Worm (Caenorhabditis elegans): ENCODE results near the gene him-17.
"Not testable (repeated sequence)": the region's sequence is repeated elsewhere in the genome, so short reads cannot be mapped to it uniquely, and the experiment has no call there.

him-17 gene

DNA sequence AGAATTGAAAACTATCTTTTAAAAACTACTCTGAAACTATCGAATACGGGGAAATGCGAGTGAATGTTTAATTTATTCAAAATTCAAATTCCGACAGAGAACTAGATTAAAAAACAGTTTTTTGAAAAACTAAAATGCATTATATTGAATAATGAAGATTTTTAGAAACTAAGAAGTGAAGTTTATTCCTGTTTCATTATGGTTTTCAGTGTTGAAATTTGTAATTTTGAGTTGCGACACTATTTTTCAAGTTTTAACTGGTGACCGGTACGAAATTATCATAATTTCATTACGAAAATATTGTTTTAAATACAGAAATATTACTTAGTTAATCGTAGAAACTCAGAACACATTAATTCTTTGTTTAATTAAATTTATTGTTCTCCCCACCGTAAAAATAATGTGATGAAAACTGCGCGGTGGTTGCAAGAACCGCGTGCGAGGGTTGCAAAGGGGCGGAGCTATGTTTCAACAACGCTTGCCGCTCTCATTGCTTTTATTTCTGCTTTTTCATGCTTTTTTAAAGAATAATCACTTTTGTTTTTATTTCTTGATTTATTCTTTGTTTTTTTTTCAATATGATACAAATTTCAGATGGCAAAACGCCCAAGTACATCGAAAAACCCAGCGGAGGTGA lies at the start of gene him-17:
Gene him-17 (plus strand): TSS at position 595 of the 637 bp plus-strand sequence.
- TF ChIP-seq tbx-11 (GFP tag; IDR thresholded peaks at IDR 0.05) (peak; percentile 60; the same call in 1 of the 2 replicates), F13C5.2 (tag; optimal IDR thresholded peaks at IDR 0.05) (peak; percentile 88), hmbx-1 (tag; optimal IDR thresholded peaks at IDR 0.05) (peak; percentile 9), tbx-37 (GFP tag; conservative IDR thresholded peaks at IDR 0.05) (peak; percentile 53), tra-4 (tag; optimal IDR thresholded peaks at IDR 0.05) (peak; percentile 57), sea-1 (GFP tag; conservative IDR thresholded peaks at IDR 0.05) (no peak; the same call in 1 of the 2 replicates), ets-7 (tag; optimal IDR thresholded peaks at IDR 0.05) (no peak), ceh-36 (tag; optimal IDR thresholded peaks at IDR 0.05) (peak; percentile 56), aly-1 (tag; optimal IDR thresholded peaks at IDR 0.05) (no peak), hmg-4 (GFP tag; optimal IDR thresholded peaks at IDR 0.05) (peak; percentile 63), pes-1 (GFP tag; IDR thresholded peaks at IDR 0.05) (peak; percentile 71), scrt-1 (GFP tag; IDR thresholded peaks at IDR 0.05) (0 out of 2 replicates have a peak, but pooled peaks have one; percentile 62), flt-1 (GFP tag; IDR thresholded peaks at IDR 0.05) (0 out of 2 replicates have a peak, but pooled peaks have one; percentile 13)

DNA sequence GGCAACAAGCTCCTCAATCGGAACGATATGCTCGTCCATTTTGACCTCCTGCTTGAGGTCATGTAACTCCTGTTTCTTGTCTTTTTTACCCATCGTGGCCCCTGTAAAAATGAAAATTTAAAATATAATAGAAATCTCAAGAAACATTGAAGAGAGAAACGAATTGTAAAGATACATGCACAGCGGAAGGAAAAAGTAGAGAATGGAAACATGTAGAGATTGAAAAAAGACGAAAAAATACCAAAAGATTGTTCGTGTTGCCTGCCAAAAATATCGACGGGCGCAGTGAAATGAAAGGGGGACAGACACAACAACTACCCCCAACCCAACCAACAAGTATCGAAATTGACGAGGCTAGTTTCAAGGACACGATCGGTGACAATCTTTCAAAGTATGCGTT lies 46.6 kb upstream of the him-17 start, which contains the start of gene eat-6:
Gene eat-6 (minus strand): TSS at position 101 of the 400 bp plus-strand sequence.
- TF ChIP-seq tbx-37 (GFP tag; conservative IDR thresholded peaks at IDR 0.05) (no peak), ceh-13 (GFP tag; optimal IDR thresholded peaks at IDR 0.05) (no peak), ama-1 (optimal IDR thresholded peaks at IDR 0.05) (no peak), pes-1 (GFP tag; IDR thresholded peaks at IDR 0.05) (no peak), scrt-1 (GFP tag; IDR thresholded peaks at IDR 0.05) (no peak), hnd-1 (tag; optimal IDR thresholded peaks at IDR 0.05) (no peak), flt-1 (GFP tag; IDR thresholded peaks at IDR 0.05) (no peak), hmbx-1 (tag; optimal IDR thresholded peaks at IDR 0.05) (no peak), tbx-11 (GFP tag; IDR thresholded peaks at IDR 0.05) (no peak), aly-1 (tag; optimal IDR thresholded peaks at IDR 0.05) (no peak), tra-4 (tag; optimal IDR thresholded peaks at IDR 0.05) (no peak), ceh-36 (tag; optimal IDR thresholded peaks at IDR 0.05) (no peak), ets-7 (tag; optimal IDR thresholded peaks at IDR 0.05) (no peak), sea-1 (GFP tag; conservative IDR thresholded peaks at IDR 0.05) (no peak)

DNA sequence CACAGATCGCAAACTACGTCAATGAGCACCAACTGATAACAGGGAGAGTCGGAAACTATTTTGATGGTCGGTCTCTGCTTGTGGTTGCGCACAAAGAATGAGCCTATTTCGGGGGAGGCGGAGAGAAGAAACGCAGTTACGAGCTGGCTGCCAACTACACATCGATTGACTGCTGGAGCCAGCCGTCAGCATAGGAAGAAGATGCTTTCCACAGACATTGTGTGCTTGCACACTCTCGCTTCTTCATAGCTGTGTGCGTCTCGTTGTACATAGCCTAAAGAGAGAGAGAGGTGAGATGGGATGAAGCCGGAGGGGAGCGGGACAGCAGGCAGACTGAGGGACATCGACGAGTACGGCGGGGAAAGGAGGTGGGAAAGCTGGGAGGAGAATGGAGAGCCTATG lies 46.1 kb upstream of the him-17 start:
- TF ChIP-seq hmg-4 (GFP tag; optimal IDR thresholded peaks at IDR 0.05): peak; percentile 79
- peak; percentile 67 for TF ChIP-seq F13C5.2 (tag; optimal IDR thresholded peaks at IDR 0.05)
- no peak for TF ChIP-seq tbx-37 (GFP tag; conservative IDR thresholded peaks at IDR 0.05)
- TF ChIP-seq hmbx-1 (tag; optimal IDR thresholded peaks at IDR 0.05): no peak
- no peak for TF ChIP-seq B0310.2 (tag; optimal IDR thresholded peaks at IDR 0.05)

DNA sequence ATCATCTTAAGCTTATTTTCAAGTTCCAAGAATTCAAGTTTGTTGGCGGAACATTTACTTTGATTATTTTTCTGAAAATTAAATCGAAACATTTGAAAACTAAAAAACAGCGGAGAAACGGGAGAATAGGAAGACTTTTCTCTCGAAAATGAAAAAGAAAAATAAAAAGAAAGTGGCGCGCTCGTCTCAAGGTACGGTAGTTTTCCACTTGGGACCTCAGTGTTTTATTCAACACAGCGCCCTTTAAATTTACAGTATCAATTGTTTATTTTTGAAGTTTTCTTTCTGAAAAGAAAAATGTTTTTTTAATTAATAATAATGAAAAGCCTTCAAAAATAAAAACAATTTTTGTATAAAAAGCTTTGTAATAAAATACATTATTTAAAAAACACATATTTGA lies 45.0 kb upstream of the him-17 start:
- no peak for TF ChIP-seq flt-1 (GFP tag; IDR thresholded peaks at IDR 0.05)
- no peak for TF ChIP-seq ama-1 (optimal IDR thresholded peaks at IDR 0.05)
- no peak for TF ChIP-seq ceh-36 (tag; optimal IDR thresholded peaks at IDR 0.05)
- TF ChIP-seq tra-4 (tag; optimal IDR thresholded peaks at IDR 0.05): no peak
- no peak for TF ChIP-seq ets-7 (tag; optimal IDR thresholded peaks at IDR 0.05)
- no peak for TF ChIP-seq aly-1 (tag; optimal IDR thresholded peaks at IDR 0.05)
- TF ChIP-seq B0310.2 (tag; optimal IDR thresholded peaks at IDR 0.05): no peak
- TF ChIP-seq F13C5.2 (tag; optimal IDR thresholded peaks at IDR 0.05): no peak
- no peak for TF ChIP-seq tbx-11 (GFP tag; IDR thresholded peaks at IDR 0.05)

DNA sequence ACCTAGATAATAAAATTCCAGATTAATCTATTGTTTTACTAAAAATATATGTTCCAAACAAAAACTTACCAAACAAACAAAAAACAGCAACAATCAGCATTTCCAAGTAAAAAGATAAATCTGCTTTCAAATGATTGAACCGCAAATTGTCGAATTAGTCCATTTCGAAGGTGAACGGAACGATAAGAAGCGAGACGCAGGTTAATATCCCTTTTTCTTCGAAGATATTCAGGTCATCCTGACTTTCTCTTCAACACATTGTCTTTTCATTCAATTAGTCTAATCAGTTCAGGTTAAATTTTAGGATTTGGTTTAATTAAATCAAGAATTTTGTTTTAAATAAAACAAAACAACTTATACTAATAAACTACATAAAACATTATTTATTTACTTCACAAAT lies 43.1 kb upstream of the him-17 start, which contains the start of gene B0365.9:
Gene B0365.9 (minus strand): TSS at position 186 of the 400 bp plus-strand sequence.
- TF ChIP-seq ets-7 (tag; optimal IDR thresholded peaks at IDR 0.05) (no peak), scrt-1 (GFP tag; IDR thresholded peaks at IDR 0.05) (no peak)

DNA sequence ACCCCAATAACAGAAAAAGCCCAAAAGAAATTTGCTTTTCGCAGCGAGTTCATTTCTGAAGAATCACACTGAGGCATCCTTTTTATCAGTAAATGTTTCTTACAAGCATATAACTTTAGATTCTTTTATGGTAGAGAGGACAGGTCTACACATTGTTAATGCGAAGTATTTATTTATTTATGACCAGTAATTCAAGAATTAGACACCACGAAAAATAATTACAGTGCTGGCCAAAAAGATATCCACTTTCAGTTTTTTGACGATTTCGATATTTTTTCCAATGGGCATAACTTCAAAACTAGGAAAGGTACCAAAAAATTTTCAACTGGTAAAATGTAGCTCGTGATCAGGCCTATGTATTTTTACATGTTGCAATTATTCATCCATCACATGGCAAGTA lies 41.7 kb upstream of the him-17 start, which contains the start of gene clec-225:
Gene clec-225 (minus strand): TSS at position 101 of the 400 bp plus-strand sequence.
- not testable (repeated sequence) for TF ChIP-seq tra-4 (tag; optimal IDR thresholded peaks at IDR 0.05); tbx-37 (GFP tag; conservative IDR thresholded peaks at IDR 0.05); ceh-13 (GFP tag; optimal IDR thresholded peaks at IDR 0.05)

DNA sequence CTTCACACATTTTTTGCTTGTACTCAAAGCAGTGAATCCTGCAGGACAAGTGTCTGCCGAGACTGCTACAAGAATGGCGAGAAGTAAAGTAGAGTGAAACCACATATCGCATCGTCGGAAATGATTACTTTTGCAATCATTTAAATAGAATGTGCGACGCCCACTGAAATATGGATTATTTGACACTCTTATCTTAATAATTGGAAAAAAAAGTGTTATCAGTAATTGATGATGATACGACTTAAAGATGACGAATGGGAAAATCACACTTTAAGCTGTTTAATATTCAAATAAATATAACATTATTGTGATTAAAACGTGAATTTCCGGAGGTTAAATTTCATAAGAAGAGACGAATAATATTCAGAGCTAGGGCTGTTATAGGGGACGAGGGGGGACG lies 38.6 kb upstream of the him-17 start, which contains the start of gene clec-41:
Gene clec-41 (minus strand): TSS at position 147 of the 400 bp plus-strand sequence.
- no peak for TF ChIP-seq ceh-13 (GFP tag; optimal IDR thresholded peaks at IDR 0.05)
- TF ChIP-seq hmbx-1 (tag; optimal IDR thresholded peaks at IDR 0.05): no peak
- no peak for TF ChIP-seq aly-1 (tag; optimal IDR thresholded peaks at IDR 0.05)
- no peak for TF ChIP-seq ama-1 (optimal IDR thresholded peaks at IDR 0.05)
- TF ChIP-seq tra-4 (tag; optimal IDR thresholded peaks at IDR 0.05): no peak
- TF ChIP-seq scrt-1 (GFP tag; IDR thresholded peaks at IDR 0.05): no peak
- no peak for TF ChIP-seq ceh-36 (tag; optimal IDR thresholded peaks at IDR 0.05)
- no peak for TF ChIP-seq tbx-11 (GFP tag; IDR thresholded peaks at IDR 0.05)
- TF ChIP-seq flt-1 (GFP tag; IDR thresholded peaks at IDR 0.05): no peak
- TF ChIP-seq B0310.2 (tag; optimal IDR thresholded peaks at IDR 0.05): no peak
- no peak for TF ChIP-seq hmg-4 (GFP tag; optimal IDR thresholded peaks at IDR 0.05)
- TF ChIP-seq ets-7 (tag; optimal IDR thresholded peaks at IDR 0.05): no peak

DNA sequence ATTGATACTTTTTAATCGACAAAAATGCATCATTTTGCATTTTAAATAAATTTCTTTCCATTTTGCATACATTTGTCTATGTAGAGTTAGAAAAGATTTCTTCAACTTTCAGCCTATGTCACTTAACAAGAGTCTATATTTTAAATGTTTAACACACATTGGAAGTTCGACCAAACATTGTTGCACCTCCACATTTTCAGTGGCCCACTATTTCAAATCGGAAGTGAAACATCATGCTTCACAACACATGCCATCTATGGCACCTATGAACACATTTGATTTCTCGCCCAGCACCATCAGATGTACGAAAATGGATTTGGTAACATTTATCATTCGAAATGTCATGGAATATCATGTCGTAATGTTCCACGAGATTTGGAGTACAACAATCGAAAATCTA lies 37.8 kb upstream of the him-17 start, which contains the start of gene dhc-3:
Gene dhc-3 (plus strand): TSS at position 301 of the 400 bp plus-strand sequence.
- TF ChIP-seq ets-7 (tag; optimal IDR thresholded peaks at IDR 0.05): no peak
- TF ChIP-seq hmg-4 (GFP tag; optimal IDR thresholded peaks at IDR 0.05): no peak

Measured in whole organism, early embryonic.